Fruit fly (Drosophila melanogaster): ENCODE data around the gene TyrRS.

TyrRS gene

dm6 chr3L:16408609-16409439 is 10.3 kb downstream of the TyrRS start:
- TF ChIP-seq Rel (GFP tag; optimal IDR thresholded peaks at IDR 0.05): no peak
- TF ChIP-seq Rel (tag; optimal IDR thresholded peaks at IDR 0.05): no peak
- TF ChIP-seq sage (GFP tag; optimal IDR thresholded peaks at IDR 0.05): no peak
- TF ChIP-seq Hr83 (GFP tag; optimal IDR thresholded peaks at IDR 0.05; ENCODE audit: poor library complexity, severe bottlenecking): peak; percentile 96
- no peak for TF ChIP-seq brk (GFP tag; optimal IDR thresholded peaks at IDR 0.05)
- TF ChIP-seq pan (optimal IDR thresholded peaks at IDR 0.05): no peak
- no peak for TF ChIP-seq CrebA (GFP tag; optimal IDR thresholded peaks at IDR 0.05; ENCODE audit: borderline replicate concordance)
- TF ChIP-seq Dif (GFP tag; optimal IDR thresholded peaks at IDR 0.05; ENCODE audit: partially characterized antibody): peak; percentile 5
- peak; percentile 41 for TF ChIP-seq dmrt93B (GFP tag; optimal IDR thresholded peaks at IDR 0.05)
- peak; percentile 9 for TF ChIP-seq CG32264 (GFP tag; optimal IDR thresholded peaks at IDR 0.05)
- peak; percentile 70 for TF ChIP-seq rgr (GFP tag; optimal IDR thresholded peaks at IDR 0.05)
- no peak for TF ChIP-seq tai (GFP tag; optimal IDR thresholded peaks at IDR 0.05)
- peak; percentile 36 for TF ChIP-seq psq (GFP tag; optimal IDR thresholded peaks at IDR 0.05)
- TF ChIP-seq foxo (GFP tag; optimal IDR thresholded peaks at IDR 0.05): peak in 1 of 2 experiments; percentile 66
- TF ChIP-seq br (GFP tag; optimal IDR thresholded peaks at IDR 0.05): peak; percentile 62
- TF ChIP-seq usp (GFP tag; optimal IDR thresholded peaks at IDR 0.05): no peak
- no peak for TF ChIP-seq Hr78 (GFP tag; optimal IDR thresholded peaks at IDR 0.05)
- peak; percentile 38 to 76 for TF ChIP-seq dl (GFP tag; optimal IDR thresholded peaks at IDR 0.05; ENCODE audit: insufficient read depth in 1 of 2, partially characterized antibody in 2 of 2)
- peak; percentile 70 for TF ChIP-seq Hnf4 (GFP tag; optimal IDR thresholded peaks at IDR 0.05)
- peak; percentile 45 for TF ChIP-seq h (GFP tag; optimal IDR thresholded peaks at IDR 0.05)
- TF ChIP-seq Jra (GFP tag; optimal IDR thresholded peaks at IDR 0.05): peak; percentile 60
- TF ChIP-seq dsf (GFP tag; optimal IDR thresholded peaks at IDR 0.05; ENCODE audit: borderline replicate concordance): peak; percentile 78
- TF ChIP-seq Abd-B (GFP tag; optimal IDR thresholded peaks at IDR 0.05): no peak
- TF ChIP-seq GATAd (GFP tag; optimal IDR thresholded peaks at IDR 0.05): peak; percentile 31
- TF ChIP-seq Sp1 (GFP tag; optimal IDR thresholded peaks at IDR 0.05): peak; percentile 63
- TF ChIP-seq jim (GFP tag; optimal IDR thresholded peaks at IDR 0.05): peak; percentile 76
- peak; percentile 44 for TF ChIP-seq ey (GFP tag; optimal IDR thresholded peaks at IDR 0.05)
- TF ChIP-seq woc (GFP tag; optimal IDR thresholded peaks at IDR 0.05): peak; percentile 6
- TF ChIP-seq N (GFP tag; optimal IDR thresholded peaks at IDR 0.05): no peak
- TF ChIP-seq CG9705 (GFP tag; optimal IDR thresholded peaks at IDR 0.05): peak; percentile 60
- peak; percentile 1 for TF ChIP-seq Vsx2 (GFP tag; optimal IDR thresholded peaks at IDR 0.05; ENCODE audit: partially characterized antibody)
- no peak for TF ChIP-seq Dfd (GFP tag; optimal IDR thresholded peaks at IDR 0.05)
- TF ChIP-seq HLH106 (tag; optimal IDR thresholded peaks at IDR 0.05): peak; percentile 47
- TF ChIP-seq Mio (GFP tag; optimal IDR thresholded peaks at IDR 0.05): no peak
- no peak for TF ChIP-seq lola (GFP tag; optimal IDR thresholded peaks at IDR 0.05)
- TF ChIP-seq Myc (optimal IDR thresholded peaks at IDR 0.05): no peak
- peak; percentile 45 for TF ChIP-seq fru (GFP tag; optimal IDR thresholded peaks at IDR 0.05)
- TF ChIP-seq OdsH (GFP tag; optimal IDR thresholded peaks at IDR 0.05): peak; percentile 54
- TF ChIP-seq sv (GFP tag; optimal IDR thresholded peaks at IDR 0.05): no peak

dm6 chr3L:16407815-16408608 is 11.1 kb downstream of the TyrRS start:
- TF ChIP-seq CG32264 (GFP tag; optimal IDR thresholded peaks at IDR 0.05) (no peak), OdsH (GFP tag; optimal IDR thresholded peaks at IDR 0.05) (no peak), CG9705 (GFP tag; optimal IDR thresholded peaks at IDR 0.05) (no peak), sv (GFP tag; optimal IDR thresholded peaks at IDR 0.05) (no peak), fru (GFP tag; optimal IDR thresholded peaks at IDR 0.05) (peak; percentile 31), rgr (GFP tag; optimal IDR thresholded peaks at IDR 0.05) (no peak), dl (GFP tag; optimal IDR thresholded peaks at IDR 0.05; ENCODE audit: insufficient read depth in 1 of 2, partially characterized antibody in 2 of 2) (peak; percentile 60), Dif (GFP tag; optimal IDR thresholded peaks at IDR 0.05; ENCODE audit: partially characterized antibody) (peak; percentile 71)

Data from whole organism, wandering third instar larva.